Worm (Caenorhabditis elegans) whole organism, L4 larva: ENCODE data around the gene apd-3.

ENCODE experiments used
- F10B5.3 ChIP-seq: sonication (generic microtip); optimal IDR thresholded peaks from 2 replicates; lab custom pipeline; 2016; ENCODE audit warnings: mild to moderate bottlenecking, missing genetic modification characterization, missing compliant biosample characterization
- F44E2.7 ChIP-seq: fragments of 200-800 bp; sonication (Bioruptor generic); IDR thresholded peaks from 2 replicates; pipeline ENCODE4 v2.1.2; 2022; ENCODE audit warnings: missing genetic modification characterization, missing compliant biosample characterization
- Y48G9A.11 ChIP-seq: fragments of 200-800 bp; sonication (Bioruptor generic); IDR thresholded peaks from 2 replicates; pipeline ENCODE4 v1.3.6; 2022; ENCODE audit warnings: missing genetic modification reagents, missing genetic modification characterization, missing compliant biosample characterization
- aha-1 ChIP-seq: fragments of 150-350 bp; peaks from one replicate; lab custom pipeline; 2014; ENCODE audit warnings: missing biosample characterization, missing genetic modification characterization
- ama-1 ChIP-seq: fragments of 150-350 bp; optimal IDR thresholded peaks from 2 replicates; lab custom pipeline; 2014; ENCODE audit warnings: inconsistent platforms, mixed read lengths
- ceh-62 ChIP-seq: sonication (generic microtip); optimal IDR thresholded peaks from 2 replicates; lab custom pipeline; 2017; ENCODE audit warnings: missing biosample characterization, missing genetic modification characterization
- cey-2 ChIP-seq: sonication (generic microtip); optimal IDR thresholded peaks from 3 replicates; lab custom pipeline; 2017; ENCODE audit warnings: missing genetic modification characterization, mild to moderate bottlenecking, missing compliant biosample characterization, antibody characterized with exemption, borderline replicate concordance; ENCODE audit not compliant: insufficient read depth
- daf-12 ChIP-seq: fragments of 150-350 bp; optimal IDR thresholded peaks from 2 replicates; lab custom pipeline; 2014; ENCODE audit warnings: missing biosample characterization, missing genetic modification reagents, missing genetic modification characterization
- daf-16 ChIP-seq, 3 experiments: sonication (generic microtip); optimal IDR thresholded peaks; 2 replicates each; lab custom pipeline; 2016 to 2017; ENCODE audit warnings: missing genetic modification characterization in 3 of 3, missing genetic modification reagents in 3 of 3, mild to moderate bottlenecking in 2 of 3, missing compliant biosample characterization in 2 of 3, missing biosample characterization in 1 of 3, moderate library complexity in 1 of 3
- daf-19 ChIP-seq: fragments of 200-800 bp; sonication (Bioruptor generic); conservative IDR thresholded peaks from 2 replicates; pipeline ENCODE4 v1.3.6; 2022; ENCODE audit warnings: missing genetic modification characterization, missing compliant biosample characterization
- egl-43 ChIP-seq: fragments of 200-800 bp; sonication (Bioruptor generic); IDR thresholded peaks from 2 replicates; pipeline ENCODE4 v1.3.6; 2022; ENCODE audit warnings: missing genetic modification reagents, missing genetic modification characterization, missing compliant biosample characterization
- hlh-11 ChIP-seq: fragments of 200-800 bp; sonication (Bioruptor generic); optimal IDR thresholded peaks from 2 replicates; lab custom pipeline; 2018; ENCODE audit warnings: mild to moderate bottlenecking, missing genetic modification characterization, missing compliant biosample characterization
- hlh-30 ChIP-seq: sonication (generic microtip); optimal IDR thresholded peaks from 2 replicates; lab custom pipeline; 2017; ENCODE audit warnings: antibody characterized with exemption, mild to moderate bottlenecking, missing genetic modification characterization, missing compliant biosample characterization; ENCODE audit not compliant: insufficient read depth
- lir-3 ChIP-seq: sonication (generic microtip); optimal IDR thresholded peaks from 2 replicates; lab custom pipeline; 2016; ENCODE audit warnings: mild to moderate bottlenecking, missing genetic modification characterization, missing compliant biosample characterization
- lsy-2 ChIP-seq, 2 experiments: fragments of 150-350 bp in 1 of 2; sonication (generic microtip) in 1 of 2; optimal IDR thresholded peaks; 2 replicates each; lab custom pipeline; 2014 to 2017; ENCODE audit warnings: missing biosample characterization in 2 of 2, missing genetic modification characterization in 2 of 2
- madf-5 ChIP-seq, 2 experiments: fragments of 200-800 bp; sonication (Bioruptor generic); IDR thresholded peaks; 2 replicates each; pipeline ENCODE4 v1.3.6; 2022; ENCODE audit warnings: missing compliant biosample characterization in 2 of 2, missing genetic modification characterization in 2 of 2
- madf-9 ChIP-seq: fragments of 200-800 bp; sonication (Bioruptor generic); conservative IDR thresholded peaks from 2 replicates; pipeline ENCODE4 v1.3.6; 2022; ENCODE audit warnings: missing genetic modification reagents, missing genetic modification characterization, missing compliant biosample characterization
- mep-1 ChIP-seq: fragments of 150-350 bp; sonication (generic microtip); optimal IDR thresholded peaks from 3 replicates; lab custom pipeline; 2014; ENCODE audit warnings: missing biosample characterization, missing genetic modification characterization
- mes-2 ChIP-seq: sonication (generic microtip); optimal IDR thresholded peaks from 2 replicates; lab custom pipeline; 2016; ENCODE audit warnings: missing genotype, mild to moderate bottlenecking, missing genetic modification characterization, missing compliant biosample characterization; ENCODE audit not compliant: poor library complexity, severe bottlenecking
- mxl-3 ChIP-seq: fragments of 200-800 bp; sonication (Bioruptor generic); optimal IDR thresholded peaks from 2 replicates; lab custom pipeline; 2018; ENCODE audit warnings: mild to moderate bottlenecking, missing genetic modification characterization, missing compliant biosample characterization
- nhr-102 ChIP-seq: sonication (generic microtip); optimal IDR thresholded peaks from 2 replicates; lab custom pipeline; 2016; ENCODE audit warnings: mild to moderate bottlenecking, missing genetic modification characterization, moderate library complexity, missing compliant biosample characterization
- nhr-11 ChIP-seq: fragments of 150-350 bp; optimal IDR thresholded peaks from 2 replicates; lab custom pipeline; 2014; ENCODE audit warnings: missing biosample characterization, missing genetic modification characterization
- nhr-76 ChIP-seq: fragments of 150-350 bp; optimal IDR thresholded peaks from 2 replicates; lab custom pipeline; 2014; ENCODE audit warnings: missing biosample characterization, missing genetic modification characterization
- pqm-1 ChIP-seq: sonication (generic microtip); optimal IDR thresholded peaks from 2 replicates; lab custom pipeline; 2017; ENCODE audit warnings: missing biosample characterization, missing genetic modification characterization
- sdz-12 ChIP-seq: fragments of 200-800 bp; sonication (Bioruptor generic); optimal IDR thresholded peaks from 2 replicates; lab custom pipeline; 2018; ENCODE audit warnings: mild to moderate bottlenecking, missing genetic modification characterization, missing compliant biosample characterization
- set-16 ChIP-seq: fragments of 200-800 bp; sonication (Bioruptor generic); IDR thresholded peaks from 2 replicates; pipeline ENCODE4 v1.3.6; 2022; ENCODE audit warnings: missing genetic modification reagents, missing genetic modification characterization, missing compliant biosample characterization
- spr-1 ChIP-seq: sonication (generic microtip); optimal IDR thresholded peaks from 2 replicates; lab custom pipeline; 2016; ENCODE audit warnings: mild to moderate bottlenecking, missing genetic modification characterization, missing compliant biosample characterization
- spr-3 ChIP-seq: fragments of 200-800 bp; sonication (Bioruptor generic); optimal IDR thresholded peaks from 2 replicates; lab custom pipeline; 2018; ENCODE audit warnings: mild to moderate bottlenecking, missing genetic modification characterization, missing compliant biosample characterization
- unc-39 ChIP-seq: sonication (generic microtip); optimal IDR thresholded peaks from 2 replicates; lab custom pipeline; 2017; ENCODE audit warnings: missing biosample characterization, missing genetic modification characterization
- unc-62 ChIP-seq, 3 experiments: fragments of 150-350 bp in 1 of 3; sonication (generic microtip); optimal IDR thresholded peaks in 2 of 3; peaks in 1 of 3; 1 replicate in 1 of 3; 2 replicates in 2 of 3; lab custom pipeline; 2014 to 2017; ENCODE audit warnings: missing biosample characterization in 3 of 3, missing genetic modification characterization in 3 of 3, missing genetic modification reagents in 3 of 3, missing genotype in 1 of 3
- zfp-3 ChIP-seq: fragments of 200-800 bp; sonication (Bioruptor generic); conservative IDR thresholded peaks from 2 replicates; pipeline ENCODE4 v1.3.6; 2022; ENCODE audit warnings: missing genetic modification reagents, missing genetic modification characterization, missing compliant biosample characterization
- ztf-7 ChIP-seq: fragments of 150-350 bp; optimal IDR thresholded peaks from 2 replicates; lab custom pipeline; 2014; ENCODE audit warnings: missing biosample characterization, missing genetic modification characterization

apd-3 gene

DNA sequence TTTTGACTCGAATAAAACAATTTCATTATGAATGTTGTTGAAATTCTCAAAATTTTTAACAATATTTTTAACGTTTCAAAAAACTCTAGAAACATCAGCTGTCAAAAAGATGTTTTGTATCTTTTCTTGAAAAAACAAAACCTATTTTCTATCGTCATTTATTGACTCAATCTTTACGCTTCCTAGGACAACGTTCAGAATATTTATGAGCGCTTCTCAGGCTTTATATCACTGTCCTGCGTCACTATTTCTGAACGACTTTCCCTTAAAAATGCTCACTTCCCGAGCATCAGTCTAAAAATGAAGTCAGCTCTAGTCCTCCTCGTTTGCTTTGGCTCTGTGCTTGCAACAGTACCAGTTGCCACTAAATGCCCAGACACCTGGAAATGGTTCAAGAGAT lies 31.9 kb upstream of the apd-3 start, which contains the start of gene clec-133:
Gene clec-133 (plus strand): TSS at position 301 of the 400 bp plus-strand sequence.
- TF ChIP-seq mes-2: no peak
- TF ChIP-seq nhr-11 (tag; lab: Kevin White, UChicago): no peak
- no peak for TF ChIP-seq zfp-3 (GFP tag; lab: Robert Waterston, UW)
- TF ChIP-seq daf-19 (GFP tag; lab: Robert Waterston, UW): no peak
- TF ChIP-seq sdz-12 (GFP tag; lab: Kevin White, UChicago): no peak
- TF ChIP-seq unc-62 (GFP tag; optimal IDR thresholded peaks at IDR 0.05 in 1 of 2; lab: Kevin White, UChicago): no peak
- no peak for TF ChIP-seq unc-62 (tag; optimal IDR thresholded peaks at IDR 0.05; lab: Kevin White, UChicago)

DNA sequence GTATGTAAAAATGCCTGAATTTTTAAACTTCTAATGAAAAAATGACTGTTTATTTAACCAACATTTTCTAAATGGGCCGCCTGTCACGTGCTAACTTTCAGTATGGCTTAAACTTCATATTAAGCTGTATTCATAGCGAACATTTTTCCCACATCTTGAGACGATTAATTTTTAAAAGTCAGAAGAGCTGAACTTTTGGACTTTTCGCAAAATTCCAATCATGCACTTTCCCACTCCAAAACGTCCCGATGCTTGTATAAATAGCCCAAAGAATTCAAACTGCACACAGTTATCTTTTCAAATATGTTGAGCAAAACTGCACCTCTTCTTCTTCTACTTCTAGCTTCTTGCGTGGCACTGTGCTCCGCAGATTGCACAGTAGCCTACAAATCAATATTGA lies 30.5 kb upstream of the apd-3 start, which contains the start of gene clec-132:
Gene clec-132 (plus strand): TSS at position 301 of the 400 bp plus-strand sequence.
- TF ChIP-seq cey-2 (no peak), Y48G9A.11 (GFP tag; lab: Robert Waterston, UW) (no peak), madf-9 (GFP tag; lab: Robert Waterston, UW) (no peak), daf-12 (tag; lab: Kevin White, UChicago) (no peak), hlh-11 (no peak), ama-1 (lab: Kevin White, UChicago) (no peak), ceh-62 (no peak)

DNA sequence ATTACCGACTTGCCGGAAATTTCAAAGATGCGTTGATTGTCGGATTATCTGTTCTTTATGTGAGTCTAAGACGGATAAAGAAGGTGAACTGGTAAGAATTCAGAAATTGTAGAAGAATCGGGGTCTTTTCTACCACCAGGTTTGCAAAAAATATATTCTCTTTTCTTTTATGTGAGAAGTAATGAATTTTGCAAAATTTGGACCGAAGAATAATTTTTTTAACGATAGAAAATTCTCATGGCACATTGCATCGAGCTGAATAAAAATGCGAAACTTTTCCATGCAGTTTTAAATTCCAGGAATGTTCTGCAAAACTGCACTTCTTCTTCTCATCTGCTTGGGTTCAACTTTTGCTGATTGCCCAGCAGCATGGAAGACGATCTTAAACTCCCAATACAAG lies 27.0 kb upstream of the apd-3 start, which contains the start of gene clec-130:
Gene clec-130 (plus strand): TSS at position 301 of the 400 bp plus-strand sequence.
- TF ChIP-seq daf-19 (GFP tag; lab: Robert Waterston, UW): no peak
- TF ChIP-seq nhr-102 (tag; lab: Kevin White, UChicago): no peak
- TF ChIP-seq lsy-2 (tag; optimal IDR thresholded peaks at IDR 0.05; lab: Kevin White, UChicago): no peak
- no peak for TF ChIP-seq hlh-30 (tag; lab: Kevin White, UChicago)
- TF ChIP-seq F44E2.7 (GFP tag; lab: Robert Waterston, UW): no peak
- no peak for TF ChIP-seq nhr-76 (tag; lab: Kevin White, UChicago)
- no peak for TF ChIP-seq daf-16 (GFP tag; optimal IDR thresholded peaks at IDR 0.05; lab: Kevin White, UChicago)
- TF ChIP-seq daf-16 (tag; optimal IDR thresholded peaks at IDR 0.05; lab: Kevin White, UChicago): no peak
- no peak for TF ChIP-seq lir-3 (tag; lab: Kevin White, UChicago)
- no peak for TF ChIP-seq unc-39 (tag; lab: Kevin White, UChicago)
- no peak for TF ChIP-seq spr-1 (tag; lab: Kevin White, UChicago)
- no peak for TF ChIP-seq egl-43 (GFP tag; lab: Robert Waterston, UW)
- no peak for TF ChIP-seq cey-2
- TF ChIP-seq pqm-1: no peak
- TF ChIP-seq mxl-3 (GFP tag; lab: Kevin White, UChicago): no peak
- TF ChIP-seq madf-5 (GFP tag; IDR thresholded peaks at IDR 0.05; lab: Robert Waterston, UW): no peak
- no peak for TF ChIP-seq ztf-7
- TF ChIP-seq F10B5.3 (tag; lab: Kevin White, UChicago): no peak
- no peak for TF ChIP-seq spr-3

DNA sequence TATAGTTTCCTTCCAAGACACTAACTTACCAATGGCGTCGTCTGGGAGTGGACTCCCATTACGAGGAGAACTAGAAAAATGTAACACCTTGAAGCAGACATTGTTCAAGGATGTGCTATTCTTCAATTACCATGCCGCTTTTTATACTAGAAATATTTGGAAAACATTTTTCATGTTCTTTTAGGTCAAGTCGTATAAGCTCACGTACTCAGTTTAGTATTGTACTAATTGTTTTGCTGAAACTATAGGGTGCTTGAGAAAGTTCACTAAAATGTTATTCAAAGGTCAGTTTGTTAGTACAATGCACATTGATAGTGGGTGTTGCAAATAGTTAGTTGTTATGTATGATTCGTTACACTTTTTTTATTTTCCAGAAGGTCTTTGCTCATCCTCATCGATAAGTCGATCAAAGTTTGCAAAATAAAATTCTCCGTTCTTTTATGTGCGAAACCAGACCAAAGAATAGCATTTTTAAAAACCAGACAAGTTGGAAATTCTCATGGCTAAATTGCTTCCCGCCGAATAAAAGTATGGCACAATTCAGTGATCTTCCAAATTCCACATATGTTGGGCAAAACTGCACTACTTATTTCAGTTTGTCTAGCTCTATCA lies 24.8 kb upstream of the apd-3 start, which contains the start of the genes clec-128 and clec-129:
Gene clec-128 (minus strand): TSS at position 101 of the 612 bp plus-strand sequence.
Gene clec-129 (plus strand): TSS at position 562 of the 612 bp plus-strand sequence.
- TF ChIP-seq mep-1 (tag; lab: Kevin White, UChicago): no peak
- TF ChIP-seq aha-1 (tag; lab: Kevin White, UChicago): peak; percentile 51

DNA sequence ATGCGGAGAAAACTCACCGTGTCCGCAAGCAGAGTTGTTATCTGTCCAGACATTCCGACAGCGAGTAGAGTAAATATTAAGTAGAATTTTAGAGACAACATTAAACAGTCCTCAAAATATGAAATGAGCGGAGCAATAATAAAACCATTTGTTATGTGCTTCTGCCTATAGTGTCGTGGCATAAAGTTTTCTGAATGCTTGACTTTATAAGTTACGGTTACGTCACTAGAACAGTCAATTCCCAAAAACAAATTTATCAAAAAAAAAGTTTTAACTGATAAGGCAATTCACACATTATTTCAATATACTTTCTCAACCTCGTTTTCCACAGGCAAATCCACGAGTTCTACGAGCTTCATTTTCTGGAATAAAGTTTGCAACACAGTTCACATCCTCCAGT lies 22.9 kb upstream of the apd-3 start, which contains the start of gene clec-127:
Gene clec-127 (minus strand): TSS at position 101 of the 400 bp plus-strand sequence.
- no peak for TF ChIP-seq daf-16 (GFP tag; optimal IDR thresholded peaks at IDR 0.05; lab: Kevin White, UChicago)
- TF ChIP-seq daf-16 (tag; optimal IDR thresholded peaks at IDR 0.05; lab: Kevin White, UChicago): peak; percentile 22
- no peak for TF ChIP-seq set-16 (GFP tag; lab: Robert Waterston, UW)
